Worm (Caenorhabditis elegans) whole organism, L3 larva: ENCODE results near the gene skr-19.

Experiments
- ZK546.5 ChIP-seq: sonication (generic microtip); optimal IDR thresholded peaks from 2 replicates; lab custom pipeline; 2017; ENCODE audit warnings: missing biosample characterization, missing genetic modification characterization
- aly-2 ChIP-seq: fragments of 150-350 bp; optimal IDR thresholded peaks from 2 replicates; lab custom pipeline; 2014; ENCODE audit warnings: missing biosample characterization, missing genetic modification characterization
- ceh-16 ChIP-seq: sonication (generic microtip); optimal IDR thresholded peaks from 2 replicates; lab custom pipeline; 2017; ENCODE audit warnings: missing biosample characterization, missing genetic modification characterization
- ceh-82 ChIP-seq: fragments of 150-350 bp; optimal IDR thresholded peaks from 2 replicates; lab custom pipeline; 2014; ENCODE audit warnings: missing biosample characterization, missing genetic modification characterization
- egl-27 ChIP-seq: sonication (generic microtip); optimal IDR thresholded peaks from 4 replicates; lab custom pipeline; 2017; ENCODE audit warnings: missing biosample characterization, missing genetic modification reagents, missing genetic modification characterization
- elt-1 ChIP-seq: fragments of 150-350 bp; optimal IDR thresholded peaks from 2 replicates; lab custom pipeline; 2014; ENCODE audit warnings: missing biosample characterization, missing genetic modification characterization
- elt-2 ChIP-seq: sonication (generic microtip); optimal IDR thresholded peaks from 2 replicates; lab custom pipeline; 2016; ENCODE audit warnings: missing genetic modification reagents, mild to moderate bottlenecking, missing genetic modification characterization, missing compliant biosample characterization
- elt-3 ChIP-seq, 3 experiments: fragments of 150-350 bp in 1 of 3; sonication (generic microtip) in 2 of 3; optimal IDR thresholded peaks; 2 replicates in 2 of 3; 4 replicates in 1 of 3; lab custom pipeline; 2014 to 2017; ENCODE audit warnings: missing biosample characterization in 3 of 3, missing genetic modification characterization in 3 of 3
- eor-1 ChIP-seq, 2 experiments: fragments of 150-350 bp; optimal IDR thresholded peaks; 2 replicates each; lab custom pipeline; 2014 to 2018; ENCODE audit warnings: missing biosample characterization in 2 of 2, missing genetic modification characterization in 2 of 2
- fkh-10 ChIP-seq: sonication (generic microtip); optimal IDR thresholded peaks from 2 replicates; lab custom pipeline; 2017; ENCODE audit warnings: missing biosample characterization, missing genetic modification reagents, missing genetic modification characterization
- fkh-2 ChIP-seq: fragments of 150-350 bp; optimal IDR thresholded peaks from 2 replicates; lab custom pipeline; 2014; ENCODE audit warnings: missing biosample characterization, missing genetic modification reagents, missing genetic modification characterization
- fos-1 ChIP-seq: fragments of 150-350 bp; optimal IDR thresholded peaks from 2 replicates; lab custom pipeline; 2014; ENCODE audit warnings: missing biosample characterization, missing genetic modification characterization
- jun-1 ChIP-seq: fragments of 150-350 bp; optimal IDR thresholded peaks from 2 replicates; lab custom pipeline; 2014; ENCODE audit warnings: missing biosample characterization, missing genetic modification reagents, missing genetic modification characterization
- lin-15B ChIP-seq: fragments of 150-350 bp; optimal IDR thresholded peaks from 2 replicates; lab custom pipeline; 2014; ENCODE audit warnings: missing biosample characterization, missing genetic modification characterization
- lin-39 ChIP-seq: fragments of 150-350 bp; optimal IDR thresholded peaks from 2 replicates; lab custom pipeline; 2018; ENCODE audit warnings: missing biosample characterization, missing genetic modification reagents, missing genetic modification characterization
- lsy-12 ChIP-seq: sonication (generic microtip); optimal IDR thresholded peaks from 2 replicates; lab custom pipeline; 2016; ENCODE audit warnings: mild to moderate bottlenecking, missing genetic modification characterization, missing compliant biosample characterization
- mdl-1 ChIP-seq: fragments of 150-350 bp; optimal IDR thresholded peaks from 2 replicates; lab custom pipeline; 2014; ENCODE audit warnings: missing biosample characterization, missing genetic modification characterization
- nfya-1 ChIP-seq: sonication (generic microtip); optimal IDR thresholded peaks from 2 replicates; lab custom pipeline; 2017; ENCODE audit warnings: missing genetic modification characterization, mild to moderate bottlenecking, missing compliant biosample characterization, antibody characterized with exemption, moderate library complexity; ENCODE audit not compliant: insufficient read depth
- nhr-23 ChIP-seq: fragments of 150-350 bp; optimal IDR thresholded peaks from 2 replicates; lab custom pipeline; 2014; ENCODE audit warnings: missing biosample characterization, missing genetic modification reagents, missing genetic modification characterization
- nhr-237 ChIP-seq: fragments of 150-350 bp; optimal IDR thresholded peaks from 2 replicates; lab custom pipeline; 2014; ENCODE audit warnings: missing biosample characterization, missing genetic modification characterization
- nhr-25 ChIP-seq: sonication (generic microtip); optimal IDR thresholded peaks from 2 replicates; lab custom pipeline; 2017; ENCODE audit warnings: missing biosample characterization, missing genetic modification characterization
- nhr-43 ChIP-seq: sonication (generic microtip); optimal IDR thresholded peaks from 2 replicates; lab custom pipeline; 2016; ENCODE audit warnings: mild to moderate bottlenecking, missing genetic modification characterization, missing compliant biosample characterization; ENCODE audit not compliant: poor library complexity, severe bottlenecking
- nhr-67 ChIP-seq: fragments of 150-350 bp; optimal IDR thresholded peaks from 2 replicates; lab custom pipeline; 2014; ENCODE audit warnings: missing biosample characterization, missing genetic modification characterization
- nhr-76 ChIP-seq: fragments of 150-350 bp; sonication (generic microtip); optimal IDR thresholded peaks from 5 replicates; lab custom pipeline; 2014; ENCODE audit warnings: missing biosample characterization, missing genetic modification characterization
- nhr-77 ChIP-seq: fragments of 150-350 bp; optimal IDR thresholded peaks from 2 replicates; lab custom pipeline; 2014; ENCODE audit warnings: missing biosample characterization, missing genetic modification characterization
- pha-4 ChIP-seq: fragments of 150-350 bp; optimal IDR thresholded peaks from 2 replicates; lab custom pipeline; 2014; ENCODE audit warnings: missing biosample characterization, missing genetic modification reagents, missing genetic modification characterization
- pqm-1 ChIP-seq: fragments of 150-350 bp; optimal IDR thresholded peaks from 2 replicates; lab custom pipeline; 2017; ENCODE audit warnings: missing biosample characterization, missing genetic modification characterization, inconsistent platforms
- sea-2 ChIP-seq: fragments of 150-350 bp; sonication (generic microtip); optimal IDR thresholded peaks from 4 replicates; lab custom pipeline; 2014; ENCODE audit warnings: missing biosample characterization, missing genetic modification reagents, missing genetic modification characterization
- skn-1 ChIP-seq: fragments of 150-350 bp; optimal IDR thresholded peaks from 2 replicates; lab custom pipeline; 2014; ENCODE audit warnings: missing biosample characterization, missing genetic modification characterization
- snpc-4 ChIP-seq: fragments of 150-350 bp; optimal IDR thresholded peaks from 2 replicates; lab custom pipeline; 2014; ENCODE audit warnings: missing biosample characterization, missing genetic modification characterization
- unc-39 ChIP-seq: sonication (generic microtip); optimal IDR thresholded peaks from 4 replicates; lab custom pipeline; 2017; ENCODE audit warnings: missing biosample characterization, missing genetic modification characterization
- unc-62 ChIP-seq: fragments of 150-350 bp; sonication (generic microtip); optimal IDR thresholded peaks from 4 replicates; lab custom pipeline; 2014; ENCODE audit warnings: missing biosample characterization, missing genetic modification reagents, missing genetic modification characterization
- zag-1 ChIP-seq: fragments of 150-350 bp; optimal IDR thresholded peaks from 2 replicates; lab custom pipeline; 2014; ENCODE audit warnings: missing biosample characterization, missing genetic modification characterization
- ztf-11 ChIP-seq: fragments of 150-350 bp; optimal IDR thresholded peaks from 2 replicates; lab custom pipeline; 2014; ENCODE audit warnings: missing biosample characterization, missing genetic modification characterization
- ztf-4 ChIP-seq: fragments of 150-350 bp; optimal IDR thresholded peaks from 2 replicates; lab custom pipeline; 2014; ENCODE audit warnings: missing biosample characterization, missing genetic modification characterization

The skr-19 gene

ce11 chrX:13251354-13251843 is 26.9 kb upstream of the skr-19 start (continued):
- no peak for TF ChIP-seq unc-39 (tag; lab: Kevin White, UChicago)
- TF ChIP-seq elt-1 (tag; lab: Kevin White, UChicago): peak; percentile 82
- peak; percentile 10 for TF ChIP-seq ztf-4 (tag; lab: Kevin White, UChicago)
- no peak for TF ChIP-seq aly-2 (tag; lab: Kevin White, UChicago)
- no peak for TF ChIP-seq zag-1
- peak; percentile 41 for TF ChIP-seq elt-2 (tag; lab: Kevin White, UChicago)
- TF ChIP-seq nhr-237 (tag; lab: Kevin White, UChicago): no peak
- TF ChIP-seq nhr-76 (tag; lab: Kevin White, UChicago): no peak
- no peak for TF ChIP-seq fkh-2 (tag; lab: Kevin White, UChicago)
- no peak for TF ChIP-seq unc-62
- peak; percentile 19 for TF ChIP-seq egl-27
- TF ChIP-seq ztf-11 (tag; lab: Kevin White, UChicago): no peak
- TF ChIP-seq eor-1 (tag; optimal IDR thresholded peaks at IDR 0.05; lab: Kevin White, UChicago): no peak
- TF ChIP-seq sea-2 (GFP tag; lab: Kevin White, UChicago): no peak

- peak; percentile 82 for TF ChIP-seq nhr-25 (tag; lab: Kevin White, UChicago)
- TF ChIP-seq fos-1 (tag; lab: Kevin White, UChicago): peak; percentile 36
- TF ChIP-seq nfya-1: peak; percentile 34
- peak; percentile 72 for TF ChIP-seq nhr-23 (tag; lab: Kevin White, UChicago)
- peak; percentile 92 for TF ChIP-seq pha-4
- TF ChIP-seq nhr-43 (tag; lab: Kevin White, UChicago): peak; percentile 55
- TF ChIP-seq lin-15B (tag; lab: Kevin White, UChicago): no peak
- no peak for TF ChIP-seq lin-39 (tag; lab: Kevin White, UChicago)
- peak; percentile 5 for TF ChIP-seq snpc-4
- TF ChIP-seq elt-1 (tag; lab: Kevin White, UChicago): no peak
- TF ChIP-seq mdl-1 (tag; lab: Kevin White, UChicago): peak; percentile 56
- peak; percentile 80 for TF ChIP-seq pqm-1 (tag; lab: Kevin White, UChicago)
- TF ChIP-seq elt-2 (tag; lab: Kevin White, UChicago): peak; percentile 79
These were observed 25.7 kb upstream of the skr-19 start for ce11 chrX:13250163-13250562.

ce11 chrX:13249102-13249501 is 24.6 kb upstream of the skr-19 start:
- TF ChIP-seq nhr-77 (no peak), jun-1 (tag; lab: Kevin White, UChicago) (no peak), elt-3 (tag; optimal IDR thresholded peaks at IDR 0.05; lab: Kevin White, UChicago) (no peak), eor-1 (tag; optimal IDR thresholded peaks at IDR 0.05; lab: Kevin White, UChicago) (no peak), fkh-10 (GFP tag; lab: Kevin White, UChicago) (no peak), ztf-4 (tag; lab: Kevin White, UChicago) (no peak), snpc-4 (no peak), nhr-25 (tag; lab: Kevin White, UChicago) (no peak), ceh-16 (tag; lab: Kevin White, UChicago) (no peak), sea-2 (GFP tag; lab: Kevin White, UChicago) (no peak), fkh-2 (tag; lab: Kevin White, UChicago) (no peak), nhr-76 (tag; lab: Kevin White, UChicago) (no peak), mdl-1 (tag; lab: Kevin White, UChicago) (no peak), ceh-82 (no peak), nfya-1 (no peak), ZK546.5 (no peak), skn-1 (no peak), unc-62 (no peak), lsy-12 (no peak), nhr-67 (tag; lab: Kevin White, UChicago) (no peak)

ce11 chrX:13248265-13248664 is 23.8 kb upstream of the skr-19 start, which contains the start of gene K08H2.7:
Gene K08H2.7, minus strand, starts transcription at chrX:13248437.
- peak; percentile 70 for TF ChIP-seq nhr-25 (tag; lab: Kevin White, UChicago)
- no peak for TF ChIP-seq eor-1 (tag; optimal IDR thresholded peaks at IDR 0.05; lab: Kevin White, UChicago)
- no peak for TF ChIP-seq ztf-4 (tag; lab: Kevin White, UChicago)
- TF ChIP-seq elt-1 (tag; lab: Kevin White, UChicago): peak; percentile 97
- TF ChIP-seq lin-15B (tag; lab: Kevin White, UChicago): no peak
- TF ChIP-seq nhr-23 (tag; lab: Kevin White, UChicago): peak; percentile 20
